Fruit fly (Drosophila melanogaster) whole organism, embryonic: ENCODE data around the gene mib1.
A peak's percentile ranks its signal among the peaks of the same experiment; 100 is the strongest.

Source experiments
- BtbVII ChIP-seq: fragments of 200-800 bp; sonication (Bioruptor generic); optimal IDR thresholded peaks from 3 replicates; lab custom pipeline; 2017; ENCODE audit warnings: missing biosample characterization, mild to moderate bottlenecking, missing genetic modification characterization
- CG10431 ChIP-seq: fragments of 200-800 bp; sonication (Bioruptor generic); optimal IDR thresholded peaks from 3 replicates; lab custom pipeline; 2018; ENCODE audit warnings: missing biosample characterization, mild to moderate bottlenecking, missing genetic modification characterization
- CG12071 ChIP-seq: fragments of 200-800 bp; sonication (Bioruptor generic); optimal IDR thresholded peaks from 3 replicates; lab custom pipeline; 2018; ENCODE audit warnings: missing biosample characterization, mild to moderate bottlenecking, missing genetic modification characterization
- CG14860 ChIP-seq: fragments of 200-800 bp; sonication (Bioruptor generic); IDR thresholded peaks from 3 replicates; pipeline ENCODE4 v1.3.6; 2022; ENCODE audit warnings: missing biosample characterization, missing genetic modification characterization; ENCODE audit not compliant: partially characterized antibody
- CG15514 ChIP-seq: fragments of 200-800 bp; sonication (Bioruptor generic); optimal IDR thresholded peaks from 3 replicates; lab custom pipeline; 2017; ENCODE audit warnings: missing biosample characterization, missing genetic modification characterization, mild to moderate bottlenecking, moderate library complexity, missing genetic modification reagents
- CG3065 ChIP-seq: fragments of 200-800 bp; sonication (Bioruptor generic); optimal IDR thresholded peaks from 2 replicates; lab custom pipeline; 2016; ENCODE audit warnings: missing biosample characterization, missing genetic modification characterization
- CG3163 ChIP-seq: fragments of 200-800 bp; sonication (Bioruptor generic); optimal IDR thresholded peaks from 3 replicates; lab custom pipeline; 2016; ENCODE audit warnings: missing biosample characterization, missing genetic modification characterization
- CG32532 ChIP-seq: fragments of 200-800 bp; sonication (Bioruptor generic); IDR thresholded peaks from 2 replicates; pipeline ENCODE4 v1.3.6; 2022; ENCODE audit warnings: missing biosample characterization, missing genetic modification characterization
- CG5245 ChIP-seq: fragments of 200-800 bp; sonication (Bioruptor generic); optimal IDR thresholded peaks from 3 replicates; lab custom pipeline; 2016; ENCODE audit warnings: missing biosample characterization, missing genetic modification characterization
- CG5953 ChIP-seq: fragments of 200-800 bp; sonication (Bioruptor generic); IDR thresholded peaks from 2 replicates; pipeline ENCODE4 v1.3.6; 2022; ENCODE audit warnings: missing biosample characterization, missing genetic modification characterization
- CG7839 ChIP-seq: fragments of 200-800 bp; sonication (Bioruptor generic); optimal IDR thresholded peaks from 3 replicates; lab custom pipeline; 2018; ENCODE audit warnings: missing biosample characterization, mild to moderate bottlenecking, missing genetic modification characterization, moderate library complexity
- CG7928 ChIP-seq: fragments of 200-800 bp; sonication (Bioruptor generic); optimal IDR thresholded peaks from 2 replicates; lab custom pipeline; 2017; ENCODE audit warnings: missing biosample characterization, mild to moderate bottlenecking, missing genetic modification characterization
- CG9817 ChIP-seq: fragments of 200-800 bp; sonication (Bioruptor generic); optimal IDR thresholded peaks from 2 replicates; lab custom pipeline; 2018; ENCODE audit warnings: missing biosample characterization, mild to moderate bottlenecking, missing genetic modification characterization, moderate library complexity
- CkIIα-i1 ChIP-seq: fragments of 200-800 bp; sonication (Bioruptor generic); IDR thresholded peaks from 2 replicates; pipeline ENCODE4 v1.3.6; 2022; ENCODE audit warnings: missing biosample characterization, missing genetic modification characterization
- D ChIP-seq, 2 experiments: fragments of 200-800 bp in 1 of 2; fragments of >200 bp in 1 of 2; sonication (Bioruptor generic) in 1 of 2; optimal IDR thresholded peaks; 2 replicates in 1 of 2; 3 replicates in 1 of 2; lab custom pipeline; 2017; ENCODE audit warnings: mild to moderate bottlenecking in 1 of 2, missing biosample characterization in 1 of 2, missing genetic modification characterization in 1 of 2, missing genetic modification reagents in 1 of 2
- Dfd ChIP-seq, 2 experiments: fragments of >200 bp; optimal IDR thresholded peaks; 2 replicates each; lab custom pipeline; 2017; ENCODE audit warnings: missing biosample characterization in 2 of 2, missing genetic modification characterization in 2 of 2
- Dp ChIP-seq: fragments of 200-800 bp; sonication (Bioruptor generic); optimal IDR thresholded peaks from 2 replicates; lab custom pipeline; 2018; ENCODE audit warnings: missing biosample characterization, mild to moderate bottlenecking, missing genetic modification characterization, moderate library complexity
- Drgx ChIP-seq: fragments of 200-800 bp; sonication (Bioruptor generic); IDR thresholded peaks from 2 replicates; pipeline ENCODE4 v1.3.6; 2022; ENCODE audit warnings: missing biosample characterization, missing genetic modification characterization
- Eip74EF ChIP-seq, 2 experiments: fragments of 200-800 bp in 1 of 2; fragments of >200 bp in 1 of 2; sonication (Bioruptor generic) in 1 of 2; optimal IDR thresholded peaks; 2 replicates each; lab custom pipeline; 2017 to 2019; ENCODE audit warnings: missing biosample characterization in 2 of 2, missing genetic modification characterization in 2 of 2, mild to moderate bottlenecking in 1 of 2, moderate library complexity in 1 of 2
- HLHmδ ChIP-seq: fragments of 200-800 bp; sonication (Bioruptor generic); optimal IDR thresholded peaks from 2 replicates; lab custom pipeline; 2018; ENCODE audit warnings: missing biosample characterization, mild to moderate bottlenecking, missing genetic modification characterization, moderate library complexity
- Hr78 ChIP-seq, 2 experiments: fragments of 200-800 bp in 1 of 2; fragments of >200 bp in 1 of 2; sonication (Bioruptor generic) in 1 of 2; optimal IDR thresholded peaks; 2 replicates each; lab custom pipeline; 2017 to 2019; ENCODE audit warnings: missing biosample characterization in 2 of 2, missing genetic modification characterization in 2 of 2, mild to moderate bottlenecking in 1 of 2, moderate library complexity in 1 of 2
- NK7.1 ChIP-seq: fragments of 200-800 bp; sonication (Bioruptor generic); optimal IDR thresholded peaks from 3 replicates; lab custom pipeline; 2016; ENCODE audit warnings: missing biosample characterization, missing genetic modification characterization
- PHDP ChIP-seq: fragments of 200-800 bp; sonication (Bioruptor generic); optimal IDR thresholded peaks from 3 replicates; lab custom pipeline; 2018; ENCODE audit warnings: missing biosample characterization, mild to moderate bottlenecking, missing genetic modification characterization, moderate library complexity
- Rfx ChIP-seq: fragments of 200-800 bp; sonication (Bioruptor generic); IDR thresholded peaks from 2 replicates; pipeline ENCODE4 v1.3.6; 2022; ENCODE audit warnings: missing biosample characterization, missing genetic modification characterization
- Scr ChIP-seq: fragments of 200-800 bp; sonication (Bioruptor generic); IDR thresholded peaks from 2 replicates; pipeline ENCODE4 v1.3.6; 2022; ENCODE audit warnings: missing biosample characterization, missing genetic modification characterization; ENCODE audit not compliant: partially characterized antibody
- Sry-β ChIP-seq: fragments of 200-800 bp; sonication (Bioruptor generic); optimal IDR thresholded peaks from 2 replicates; lab custom pipeline; 2018; ENCODE audit warnings: missing biosample characterization, mild to moderate bottlenecking, missing genetic modification characterization, moderate library complexity
- TFAM ChIP-seq: fragments of 200-800 bp; sonication (Bioruptor generic); optimal IDR thresholded peaks from 2 replicates; lab custom pipeline; 2017; ENCODE audit warnings: missing biosample characterization, missing genetic modification characterization, inconsistent platforms
- Tbp ChIP-seq: fragments of >200 bp; optimal IDR thresholded peaks from 2 replicates; lab custom pipeline; 2018; ENCODE audit warnings: missing biosample characterization, missing genetic modification characterization
- amos ChIP-seq: fragments of 200-800 bp; sonication (Bioruptor generic); IDR thresholded peaks from 2 replicates; pipeline ENCODE4 v1.3.6; 2022; ENCODE audit warnings: missing biosample characterization, missing genetic modification characterization; ENCODE audit not compliant: partially characterized antibody
- ara ChIP-seq: fragments of 200-800 bp; sonication (Bioruptor generic); IDR thresholded peaks from 2 replicates; pipeline ENCODE4 v1.3.6; 2022; ENCODE audit warnings: missing biosample characterization, missing genetic modification characterization
- bowl ChIP-seq: fragments of 200-800 bp; sonication (Bioruptor generic); IDR thresholded peaks from 2 replicates; pipeline ENCODE4 v1.3.6; 2022; ENCODE audit warnings: missing biosample characterization, missing genetic modification characterization
- crol ChIP-seq: fragments of 200-800 bp; sonication (Bioruptor generic); IDR thresholded peaks from 2 replicates; pipeline ENCODE4 v1.3.6; 2022; ENCODE audit warnings: missing biosample characterization, missing genetic modification characterization
- dmrt99B ChIP-seq: fragments of 200-800 bp; sonication (Bioruptor generic); optimal IDR thresholded peaks from 2 replicates; lab custom pipeline; 2018; ENCODE audit warnings: missing biosample characterization, mild to moderate bottlenecking, missing genetic modification characterization, moderate library complexity
- en ChIP-seq: fragments of 200-800 bp; sonication (Bioruptor generic); optimal IDR thresholded peaks from 2 replicates; lab custom pipeline; 2016; ENCODE audit warnings: missing biosample characterization, missing genetic modification characterization
- fu2 ChIP-seq: fragments of 200-800 bp; sonication (Bioruptor generic); optimal IDR thresholded peaks from 2 replicates; lab custom pipeline; 2016; ENCODE audit warnings: missing biosample characterization, missing genetic modification characterization
- gcm ChIP-seq: fragments of 200-800 bp; sonication (Bioruptor generic); optimal IDR thresholded peaks from 2 replicates; lab custom pipeline; 2019; ENCODE audit warnings: missing biosample characterization, mild to moderate bottlenecking, missing genetic modification characterization, moderate library complexity
- gsb ChIP-seq: fragments of 200-800 bp; sonication (Bioruptor generic); IDR thresholded peaks from 2 replicates; pipeline ENCODE4 v1.3.6; 2022; ENCODE audit warnings: missing biosample characterization, missing genetic modification characterization
- gt ChIP-seq: fragments of 200-800 bp; sonication (Bioruptor generic); IDR thresholded peaks from 2 replicates; pipeline ENCODE4 v1.3.6; 2022; ENCODE audit warnings: missing biosample characterization, missing genetic modification characterization
- h ChIP-seq: fragments of >200 bp; optimal IDR thresholded peaks from 2 replicates; lab custom pipeline; 2017
- her ChIP-seq: fragments of 200-800 bp; sonication (Bioruptor generic); optimal IDR thresholded peaks from 2 replicates; lab custom pipeline; 2016; ENCODE audit warnings: missing biosample characterization, missing genetic modification characterization
- kay ChIP-seq: fragments of 200-800 bp; sonication (Bioruptor generic); optimal IDR thresholded peaks from 2 replicates; lab custom pipeline; 2016; ENCODE audit warnings: missing biosample characterization, missing genetic modification characterization
- nerfin-2 ChIP-seq: fragments of 200-800 bp; sonication (Bioruptor generic); IDR thresholded peaks from 2 replicates; pipeline ENCODE4 v1.3.6; 2022; ENCODE audit warnings: missing biosample characterization, missing genetic modification characterization; ENCODE audit not compliant: partially characterized antibody
- peb ChIP-seq: fragments of 200-800 bp; sonication (Bioruptor generic); IDR thresholded peaks from 2 replicates; pipeline ENCODE4 v1.3.6; 2022; ENCODE audit warnings: missing biosample characterization, missing genetic modification characterization
- phol ChIP-seq: fragments of 200-800 bp; sonication (Bioruptor generic); optimal IDR thresholded peaks from 3 replicates; lab custom pipeline; 2018; ENCODE audit warnings: missing biosample characterization, mild to moderate bottlenecking, missing genetic modification characterization, moderate library complexity
- psq ChIP-seq: fragments of 200-800 bp; sonication (Bioruptor generic); optimal IDR thresholded peaks from 2 replicates; lab custom pipeline; 2017; ENCODE audit warnings: missing biosample characterization, missing genetic modification characterization
- stc ChIP-seq: fragments of 200-800 bp; sonication (Bioruptor generic); IDR thresholded peaks from 2 replicates; pipeline ENCODE4 v1.3.6; 2022; ENCODE audit warnings: missing biosample characterization, missing genetic modification characterization
- tx ChIP-seq: fragments of 200-800 bp; sonication (Bioruptor generic); optimal IDR thresholded peaks from 2 replicates; lab custom pipeline; 2016; ENCODE audit warnings: missing biosample characterization, missing genetic modification characterization
- vnd ChIP-seq: fragments of 200-800 bp; sonication (Bioruptor generic); IDR thresholded peaks from 3 replicates; pipeline ENCODE4 v1.3.6; 2022; ENCODE audit warnings: missing biosample characterization, missing genetic modification characterization; ENCODE audit not compliant: partially characterized antibody
- zfh2 ChIP-seq: fragments of 200-800 bp; sonication (Bioruptor generic); optimal IDR thresholded peaks from 2 replicates; lab custom pipeline; 2016; ENCODE audit warnings: missing biosample characterization, missing genetic modification characterization

The mib1 gene

DNA sequence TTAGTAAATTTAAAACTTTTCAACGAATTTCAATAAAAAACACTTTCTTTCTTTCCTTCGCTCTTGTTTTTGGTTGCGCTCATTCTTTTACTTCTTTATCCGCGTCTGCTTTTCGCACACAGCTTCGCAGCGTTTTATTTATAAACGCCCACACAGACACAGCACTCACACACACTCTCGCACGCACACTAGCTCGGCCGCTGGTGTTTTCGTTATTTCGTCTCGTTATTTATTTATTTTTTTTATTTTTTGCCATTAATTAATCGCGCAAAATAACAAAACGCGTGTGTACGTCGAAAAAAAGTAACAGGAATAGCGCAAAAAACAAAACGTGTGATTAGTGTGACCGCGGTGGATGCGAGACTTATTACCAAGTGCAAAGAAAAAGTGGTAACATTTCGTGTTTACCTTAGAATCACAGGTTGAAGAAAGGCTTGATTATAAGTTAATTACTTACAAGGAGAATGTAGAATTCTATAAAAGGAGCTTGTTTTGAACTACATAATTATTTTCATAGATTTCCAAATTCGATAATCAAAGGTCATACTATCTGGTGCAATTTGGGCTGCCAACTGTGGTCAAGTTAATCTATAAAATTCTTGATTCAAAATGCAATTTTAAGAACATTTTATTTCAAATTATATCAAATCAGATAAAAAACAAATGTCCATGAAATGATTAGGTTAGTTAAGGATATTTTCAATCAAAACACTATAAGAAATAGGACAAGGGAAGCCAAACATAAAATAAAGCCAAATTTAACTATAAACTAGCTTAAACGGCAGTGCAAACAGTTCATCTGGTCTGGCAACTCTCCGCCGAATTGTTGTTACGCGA, 7.0 kb downstream of the mib1 start, which contains the start of the genes hzg and mRpS31 (continued):
- TF ChIP-seq amos (GFP tag; lab: Robert Waterston, UW) (no peak; the same call in 1 of the 2 replicates), Dp (peak; percentile 9), gt (GFP tag; lab: Robert Waterston, UW) (no peak), ara (GFP tag; lab: Robert Waterston, UW) (no peak), tx (peak; percentile 38), Tbp (no peak), stc (GFP tag; lab: Robert Waterston, UW) (no peak), en (GFP tag; lab: Kevin White, UChicago) (no peak), Eip74EF (GFP tag; optimal IDR thresholded peaks at IDR 0.05; lab: Kevin White, UChicago) (no peak), vnd (GFP tag; lab: Robert Waterston, UW) (no peak), CG32532 (peak; percentile 51), Rfx (peak; percentile 66), NK7.1 (GFP tag; lab: Kevin White, UChicago) (no peak), CG3065 (no peak), kay (peak; percentile 10), BtbVII (GFP tag; lab: Kevin White, UChicago) (peak; percentile 9), Sry-β (GFP tag; lab: Kevin White, UChicago) (peak; percentile 91), gsb (GFP tag; lab: Robert Waterston, UW) (no peak), bowl (GFP tag; lab: Robert Waterston, UW) (no peak), D (optimal IDR thresholded peaks at IDR 0.05; lab: Kevin White, UChicago) (no peak), D (GFP tag; optimal IDR thresholded peaks at IDR 0.05; lab: Kevin White, UChicago) (peak; percentile 26), peb (peak; percentile 32; the same call in 1 of the 2 replicates), CG10431 (GFP tag; lab: Kevin White, UChicago) (peak; percentile 39), gcm (GFP tag; lab: Kevin White, UChicago) (no peak), psq (peak; percentile 74), nerfin-2 (GFP tag; lab: Robert Waterston, UW) (no peak), CG9817 (tag; lab: Kevin White, UChicago) (peak; percentile 67), crol (GFP tag; lab: Robert Waterston, UW) (no peak), CG7928 (GFP tag; lab: Kevin White, UChicago) (no peak), h (lab: Kevin White, UChicago) (no peak), CG14860 (GFP tag; lab: Robert Waterston, UW) (no peak), zfh2 (GFP tag; lab: Kevin White, UChicago) (peak; percentile 60), CG15514 (peak; percentile 41), phol (peak; percentile 73), CG7839 (tag; lab: Kevin White, UChicago) (peak; percentile 25), CkIIα-i1 (GFP tag; lab: Robert Waterston, UW) (no peak), Scr (no peak), TFAM (GFP tag; lab: Kevin White, UChicago) (no peak), CG3163 (GFP tag; lab: Kevin White, UChicago) (peak; percentile 40), Drgx (GFP tag; lab: Robert Waterston, UW) (peak; percentile 73), CG12071 (no peak), HLHmδ (GFP tag; lab: Kevin White, UChicago) (no peak), Hr78 (GFP tag; optimal IDR thresholded peaks at IDR 0.05; lab: Kevin White, UChicago) (no peak), fu2 (GFP tag; lab: Kevin White, UChicago) (peak; percentile 32), her (no peak), PHDP (tag; lab: Kevin White, UChicago) (peak; percentile 51), CG5245 (GFP tag; lab: Kevin White, UChicago) (no peak), Dfd (GFP tag; optimal IDR thresholded peaks at IDR 0.05; lab: Kevin White, UChicago) (no peak), CG5953 (GFP tag; lab: Robert Waterston, UW) (no peak), dmrt99B (tag; lab: Kevin White, UChicago) (peak; percentile 35)
